Fruit fly (Drosophila melanogaster) whole organism, prepupa: ENCODE data around the gene CG11629.

Experiments used
- Blimp-1 ChIP-seq: fragments of 200-800 bp; sonication (Bioruptor generic); optimal IDR thresholded peaks from 3 replicates; lab custom pipeline; 2017; ENCODE audit warnings: missing biosample characterization, missing genetic modification characterization, mild to moderate bottlenecking, moderate library complexity, missing genetic modification reagents
- CG10631 ChIP-seq: fragments of 200-800 bp; sonication (Bioruptor generic); optimal IDR thresholded peaks from 2 replicates; lab custom pipeline; 2016; ENCODE audit warnings: missing biosample characterization, missing genetic modification characterization
- CG10669 ChIP-seq: fragments of 200-800 bp; sonication (Bioruptor generic); optimal IDR thresholded peaks from 3 replicates; lab custom pipeline; 2018; ENCODE audit warnings: missing biosample characterization, mild to moderate bottlenecking, missing genetic modification characterization, moderate library complexity
- CG11294 ChIP-seq: fragments of 200-800 bp; sonication (Bioruptor generic); IDR thresholded peaks from 2 replicates; pipeline ENCODE4 v1.3.6; 2022; ENCODE audit warnings: missing biosample characterization, missing genetic modification characterization
- CG1621 ChIP-seq: fragments of 200-800 bp; sonication (Bioruptor generic); optimal IDR thresholded peaks from 3 replicates; lab custom pipeline; 2018; ENCODE audit warnings: missing biosample characterization, mild to moderate bottlenecking, missing genetic modification characterization
- CG16779 ChIP-seq: fragments of 200-800 bp; sonication (Bioruptor generic); optimal IDR thresholded peaks from 3 replicates; lab custom pipeline; 2017; ENCODE audit warnings: missing biosample characterization, mild to moderate bottlenecking, missing genetic modification characterization
- CG31627 ChIP-seq: fragments of 200-800 bp; sonication (Bioruptor generic); optimal IDR thresholded peaks from 3 replicates; lab custom pipeline; 2016; ENCODE audit warnings: missing biosample characterization, missing genetic modification characterization
- CG34406 ChIP-seq: fragments of 200-800 bp; sonication (Bioruptor generic); optimal IDR thresholded peaks from 3 replicates; lab custom pipeline; 2016; ENCODE audit warnings: missing biosample characterization, missing genetic modification characterization
- CG3919 ChIP-seq: fragments of 200-800 bp; sonication (Bioruptor generic); optimal IDR thresholded peaks from 3 replicates; lab custom pipeline; 2016; ENCODE audit warnings: missing biosample characterization, missing genetic modification characterization
- CG4318 ChIP-seq: fragments of 200-800 bp; sonication (Bioruptor generic); optimal IDR thresholded peaks from 3 replicates; lab custom pipeline; 2017; ENCODE audit warnings: missing biosample characterization, mild to moderate bottlenecking, missing genetic modification characterization
- CG6276 ChIP-seq: fragments of 200-800 bp; sonication (Bioruptor generic); optimal IDR thresholded peaks from 2 replicates; lab custom pipeline; 2017; ENCODE audit warnings: missing biosample characterization, mild to moderate bottlenecking, missing genetic modification characterization
- CG6808 ChIP-seq: fragments of 200-800 bp; sonication (Bioruptor generic); optimal IDR thresholded peaks from 3 replicates; lab custom pipeline; 2017; ENCODE audit warnings: missing biosample characterization, missing genetic modification characterization, mild to moderate bottlenecking, moderate library complexity, missing genetic modification reagents
- CG6854 ChIP-seq: fragments of 200-800 bp; sonication (Bioruptor generic); optimal IDR thresholded peaks from 2 replicates; lab custom pipeline; 2017; ENCODE audit warnings: missing biosample characterization, mild to moderate bottlenecking, missing genetic modification characterization
- CG8319 ChIP-seq: fragments of 200-800 bp; sonication (Bioruptor generic); optimal IDR thresholded peaks from 3 replicates; lab custom pipeline; 2016; ENCODE audit warnings: missing biosample characterization, missing genetic modification characterization
- CG9139 ChIP-seq: fragments of 200-800 bp; sonication (Bioruptor generic); optimal IDR thresholded peaks from 3 replicates; lab custom pipeline; 2017; ENCODE audit warnings: missing biosample characterization, mild to moderate bottlenecking, missing genetic modification characterization
- Eip75B ChIP-seq: fragments of 200-800 bp; sonication (Bioruptor generic); optimal IDR thresholded peaks from 3 replicates; lab custom pipeline; 2016; ENCODE audit warnings: missing biosample characterization, missing genetic modification characterization
- Eip78C ChIP-seq: fragments of 200-800 bp; sonication (Bioruptor generic); peaks from one replicate; lab custom pipeline; 2016; ENCODE audit warnings: missing biosample characterization, missing genetic modification characterization
- Ets21C ChIP-seq: fragments of 200-800 bp; sonication (Bioruptor generic); optimal IDR thresholded peaks from 3 replicates; lab custom pipeline; 2016; ENCODE audit warnings: missing biosample characterization, missing genetic modification characterization
- Gug ChIP-seq: fragments of 200-800 bp; sonication (Bioruptor generic); IDR thresholded peaks from 2 replicates; pipeline ENCODE4 v1.3.6; 2022; ENCODE audit warnings: missing biosample characterization, missing genetic modification characterization
- Hr38 ChIP-seq: sonication (Bioruptor generic); optimal IDR thresholded peaks from 2 replicates; lab custom pipeline; 2016; ENCODE audit warnings: missing biosample characterization, missing genetic modification characterization
- Hr39 ChIP-seq: fragments of 200-800 bp; sonication (Bioruptor generic); optimal IDR thresholded peaks from 2 replicates; lab custom pipeline; 2016; ENCODE audit warnings: missing biosample characterization, missing genetic modification characterization
- Lpt ChIP-seq: fragments of 200-800 bp; sonication (Bioruptor generic); optimal IDR thresholded peaks from 3 replicates; lab custom pipeline; 2016; ENCODE audit warnings: missing biosample characterization, missing genetic modification characterization
- Met ChIP-seq: fragments of 200-800 bp; sonication (Bioruptor generic); optimal IDR thresholded peaks from 3 replicates; lab custom pipeline; 2016; ENCODE audit warnings: missing biosample characterization, missing genetic modification characterization
- OdsH ChIP-seq: fragments of 200-800 bp; sonication (Bioruptor generic); optimal IDR thresholded peaks from 3 replicates; lab custom pipeline; 2016; ENCODE audit warnings: missing biosample characterization, missing genetic modification characterization
- Smox ChIP-seq: fragments of 200-800 bp; sonication (Bioruptor generic); optimal IDR thresholded peaks from 3 replicates; lab custom pipeline; 2016; ENCODE audit warnings: missing biosample characterization, missing genetic modification characterization
- Sox102F ChIP-seq: fragments of 200-800 bp; sonication (Bioruptor generic); optimal IDR thresholded peaks from 2 replicates; lab custom pipeline; 2016; ENCODE audit warnings: missing biosample characterization, mild to moderate bottlenecking, missing genetic modification characterization
- Sox15 ChIP-seq: fragments of 200-800 bp; sonication (Bioruptor generic); optimal IDR thresholded peaks from 3 replicates; lab custom pipeline; 2016; ENCODE audit warnings: missing biosample characterization, missing genetic modification characterization
- achi ChIP-seq: fragments of 200-800 bp; sonication (Bioruptor generic); optimal IDR thresholded peaks from 3 replicates; lab custom pipeline; 2016; ENCODE audit warnings: missing biosample characterization, missing genetic modification characterization
- acj6 ChIP-seq: fragments of 200-800 bp; sonication (Bioruptor generic); optimal IDR thresholded peaks from 3 replicates; lab custom pipeline; 2016; ENCODE audit warnings: missing biosample characterization, missing genetic modification characterization
- cyc ChIP-seq: fragments of 200-800 bp; sonication (Bioruptor generic); optimal IDR thresholded peaks from 3 replicates; lab custom pipeline; 2016; ENCODE audit warnings: missing biosample characterization, missing genetic modification characterization
- dac ChIP-seq: fragments of 200-800 bp; sonication (Bioruptor generic); optimal IDR thresholded peaks from 2 replicates; lab custom pipeline; 2017; ENCODE audit warnings: missing biosample characterization, mild to moderate bottlenecking, missing genetic modification characterization
- eg ChIP-seq: fragments of 200-800 bp; sonication (Bioruptor generic); IDR thresholded peaks from 3 replicates; pipeline ENCODE4 v1.3.6; 2022; ENCODE audit warnings: missing biosample characterization, missing genetic modification characterization
- esn ChIP-seq: fragments of 200-800 bp; sonication (Bioruptor generic); optimal IDR thresholded peaks from 2 replicates; lab custom pipeline; 2016; ENCODE audit warnings: missing biosample characterization, mild to moderate bottlenecking, missing genetic modification characterization, moderate library complexity
- fd59A ChIP-seq: fragments of 200-800 bp; sonication (Bioruptor generic); optimal IDR thresholded peaks from 2 replicates; lab custom pipeline; 2017; ENCODE audit warnings: missing biosample characterization, mild to moderate bottlenecking, missing genetic modification characterization, missing genetic modification reagents
- lz ChIP-seq: fragments of 200-800 bp; sonication (Bioruptor generic); optimal IDR thresholded peaks from 3 replicates; lab custom pipeline; 2016; ENCODE audit warnings: missing biosample characterization, missing genetic modification characterization
- salr ChIP-seq, 2 experiments: fragments of 200-800 bp; sonication (Bioruptor generic); optimal IDR thresholded peaks; 3 replicates each; lab custom pipeline; 2016 to 2018; ENCODE audit warnings: missing biosample characterization in 2 of 2, missing genetic modification characterization in 2 of 2, mild to moderate bottlenecking in 1 of 2
- spab ChIP-seq: fragments of 200-800 bp; sonication (Bioruptor generic); optimal IDR thresholded peaks from 2 replicates; lab custom pipeline; 2017; ENCODE audit warnings: missing biosample characterization, mild to moderate bottlenecking, missing genetic modification characterization, missing genetic modification reagents
- topi ChIP-seq: fragments of 200-800 bp; sonication (Bioruptor generic); optimal IDR thresholded peaks from 3 replicates; lab custom pipeline; 2016; ENCODE audit warnings: missing biosample characterization, missing genetic modification characterization

CG11629 gene

dm6 chr2L:21933496-21933895 is 35.4 kb upstream of the CG11629 start (continued):
- TF ChIP-seq CG10631 (peak; percentile 11), Ets21C (GFP tag; lab: Kevin White, UChicago) (no peak), OdsH (GFP tag; lab: Kevin White, UChicago) (peak; percentile 30), Hr39 (GFP tag; lab: Kevin White, UChicago) (peak; percentile 21), CG6808 (GFP tag; lab: Kevin White, UChicago) (no peak), Met (GFP tag; lab: Kevin White, UChicago) (peak; percentile 21), lz (peak; percentile 17), CG1621 (peak; percentile 5), Blimp-1 (no peak), CG9139 (no peak), CG8319 (GFP tag; lab: Kevin White, UChicago) (no peak), Eip75B (GFP tag; lab: Kevin White, UChicago) (peak; percentile 31), Hr38 (GFP tag; lab: Kevin White, UChicago) (no peak), Lpt (GFP tag; lab: Kevin White, UChicago) (no peak)

- TF ChIP-seq Met (GFP tag; lab: Kevin White, UChicago): no peak
- TF ChIP-seq Sox102F (GFP tag; lab: Kevin White, UChicago): no peak
- TF ChIP-seq Blimp-1: no peak
- no peak for TF ChIP-seq lz
- no peak for TF ChIP-seq CG34406
- TF ChIP-seq esn (GFP tag; lab: Kevin White, UChicago): no peak
- TF ChIP-seq achi (GFP tag; lab: Kevin White, UChicago): no peak
- no peak for TF ChIP-seq CG16779 (tag; lab: Kevin White, UChicago)
- no peak for TF ChIP-seq CG6276 (GFP tag; lab: Kevin White, UChicago)
- no peak for TF ChIP-seq Hr38 (GFP tag; lab: Kevin White, UChicago)
- no peak for TF ChIP-seq CG6854 (GFP tag; lab: Kevin White, UChicago)
- no peak for TF ChIP-seq CG11294 (GFP tag; lab: Robert Waterston, UW)
- no peak for TF ChIP-seq spab (GFP tag; lab: Kevin White, UChicago)
- TF ChIP-seq Eip78C (GFP tag; lab: Kevin White, UChicago): no peak
- no peak for TF ChIP-seq CG1621
- no peak for TF ChIP-seq CG31627 (GFP tag; lab: Kevin White, UChicago)
Measured at dm6 chr2L:21923267-21923666, 25.2 kb upstream of the CG11629 start.

DNA sequence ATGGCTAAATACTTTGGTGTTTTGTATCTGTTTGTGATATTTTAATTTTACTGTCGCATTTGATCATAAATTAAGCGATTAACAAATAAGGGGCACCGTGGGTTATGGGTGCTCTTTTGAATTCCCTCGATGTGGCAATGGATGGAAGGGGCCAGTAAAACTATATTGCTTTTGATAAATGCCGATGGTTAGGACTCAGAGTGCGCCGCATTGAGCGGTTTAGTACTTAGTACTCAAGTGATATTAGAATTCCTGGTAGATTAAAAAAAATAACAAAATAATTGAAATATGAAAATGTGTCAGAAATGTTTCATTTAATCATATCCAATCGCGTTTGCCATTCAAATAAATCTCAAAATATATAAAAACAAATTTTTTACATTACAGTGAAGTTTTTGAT is 17.9 kb upstream of the CG11629 start, which contains the start of gene CG11634:
CG11634 (plus strand) TSS at position 301 of the 400 bp plus-strand sequence.
- no peak for TF ChIP-seq topi
- TF ChIP-seq Eip75B (GFP tag; lab: Kevin White, UChicago): no peak
- no peak for TF ChIP-seq OdsH (GFP tag; lab: Kevin White, UChicago)
- no peak for TF ChIP-seq CG11294 (GFP tag; lab: Robert Waterston, UW)
- no peak for TF ChIP-seq acj6 (GFP tag; lab: Kevin White, UChicago)
- no peak for TF ChIP-seq CG10631
- TF ChIP-seq Hr39 (GFP tag; lab: Kevin White, UChicago): no peak

- TF ChIP-seq CG10669 (GFP tag; lab: Kevin White, UChicago) (no peak), eg (GFP tag; lab: Robert Waterston, UW) (no peak), CG16779 (tag; lab: Kevin White, UChicago) (no peak), CG6808 (GFP tag; lab: Kevin White, UChicago) (no peak), Sox15 (no peak), Eip75B (GFP tag; lab: Kevin White, UChicago) (no peak), fd59A (GFP tag; lab: Kevin White, UChicago) (no peak), Gug (no peak), Smox (GFP tag; lab: Kevin White, UChicago) (no peak)
Measured at dm6 chr2L:21915258-21915657, 17.2 kb upstream of the CG11629 start, which contains the start of gene CG31600. TSS of gene CG31600 (minus strand) at chr2L:21915358.

DNA sequence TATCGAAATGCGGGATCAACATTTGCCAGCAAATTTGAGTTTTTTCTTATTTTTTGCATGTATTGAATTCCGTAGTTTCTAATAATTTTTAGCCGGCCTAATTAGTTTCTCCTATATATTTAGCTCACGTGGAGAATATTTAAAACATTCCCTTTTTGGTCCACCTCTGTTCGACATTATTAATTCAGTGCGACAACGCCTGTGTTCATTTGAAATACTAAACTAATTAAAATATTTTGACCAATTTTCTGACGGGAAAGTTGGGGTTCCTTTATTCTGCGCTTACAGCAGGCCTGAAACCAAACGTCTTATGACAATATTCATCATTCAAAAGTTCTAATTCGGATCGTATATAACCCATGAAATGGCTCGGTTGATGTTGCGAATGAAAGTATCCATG is 7.9 kb upstream of the CG11629 start, which contains the start of gene CG1428:
CG1428 (plus strand) TSS at position 301 of the 400 bp plus-strand sequence.
- TF ChIP-seq Gug (no peak), CG16779 (tag; lab: Kevin White, UChicago) (no peak), dac (GFP tag; lab: Kevin White, UChicago) (no peak), CG4318 (GFP tag; lab: Kevin White, UChicago) (no peak), salr (GFP tag; optimal IDR thresholded peaks at IDR 0.05; lab: Kevin White, UChicago) (no peak), cyc (GFP tag; lab: Kevin White, UChicago) (no peak), Hr39 (GFP tag; lab: Kevin White, UChicago) (no peak), CG3919 (no peak), CG10669 (GFP tag; lab: Kevin White, UChicago) (no peak), Ets21C (GFP tag; lab: Kevin White, UChicago) (no peak), Lpt (GFP tag; lab: Kevin White, UChicago) (no peak), CG34406 (no peak), esn (GFP tag; lab: Kevin White, UChicago) (no peak), OdsH (GFP tag; lab: Kevin White, UChicago) (no peak)
- TF ChIP-seq, all 60 proteins: peak for 0
